ENCODE assay signal across 1 fruit fly cellular context in genomic region chr3L:18784562-18784961, dm6.
A peak's percentile ranks its signal among the peaks of the same experiment; 100 is the strongest.
TF ChIP-seq lines count a peak whose summit lies in the region.

No protein-coding gene starts in this region.

TF ChIP-seq in whole organism, embryonic, 481 proteins besides CTCF, POLR2A, EP300 and RAD21 (continued from another document and continues in another):
- TF ChIP-seq CG1602 (GFP tag; optimal IDR thresholded peaks at IDR 0.05; lab: Kevin White, UChicago) (peak; percentile 30), hkb (optimal IDR thresholded peaks at IDR 0.05; lab: Kevin White, UChicago) (no peak), hkb (GFP tag; IDR thresholded peaks at IDR 0.05; lab: Robert Waterston, UW) (peak; percentile 85), ttk (GFP tag; IDR thresholded peaks at IDR 0.05; lab: Robert Waterston, UW) (peak; percentile 65), E2f2 (GFP tag; IDR thresholded peaks at IDR 0.05; lab: Robert Waterston, UW) (peak; percentile 50), CG16815 (GFP tag; optimal IDR thresholded peaks at IDR 0.05; lab: Kevin White, UChicago) (no peak), wor (GFP tag; IDR thresholded peaks at IDR 0.05; lab: Robert Waterston, UW) (peak; percentile 45; the same call in 1 of the 2 replicates), Scr (GFP tag; IDR thresholded peaks at IDR 0.05; lab: Robert Waterston, UW; ENCODE audit: partially characterized antibody) (no peak), twi (tag; optimal IDR thresholded peaks at IDR 0.05; lab: Kevin White, UChicago) (no peak), CG10979 (tag; optimal IDR thresholded peaks at IDR 0.05; lab: Kevin White, UChicago) (no peak), cato (GFP tag; optimal IDR thresholded peaks at IDR 0.05; lab: Kevin White, UChicago; ENCODE audit: borderline replicate concordance) (peak; percentile 16), Opbp (GFP tag; IDR thresholded peaks at IDR 0.05; lab: Robert Waterston, UW; ENCODE audit: partially characterized antibody) (no peak), Meics (GFP tag; optimal IDR thresholded peaks at IDR 0.05; lab: Kevin White, UChicago) (peak; percentile 51), CG4730 (GFP tag; IDR thresholded peaks at IDR 0.05; lab: Robert Waterston, UW) (peak; percentile 68), lbe (GFP tag; optimal IDR thresholded peaks at IDR 0.05; lab: Kevin White, UChicago) (no peak), CG11456 (GFP tag; IDR thresholded peaks at IDR 0.05; lab: Robert Waterston, UW) (peak; percentile 54; the same call in 2 of the 3 replicates), crc (GFP tag; optimal IDR thresholded peaks at IDR 0.05; lab: Kevin White, UChicago) (peak; percentile 18), CG12659 (GFP tag; optimal IDR thresholded peaks at IDR 0.05; lab: Kevin White, UChicago) (peak; percentile 44), CG17385 (GFP tag; optimal IDR thresholded peaks at IDR 0.05; lab: Kevin White, UChicago) (peak; percentile 49), CG9817 (tag; optimal IDR thresholded peaks at IDR 0.05; lab: Kevin White, UChicago) (peak; percentile 28), CG30020 (tag; optimal IDR thresholded peaks at IDR 0.05; lab: Kevin White, UChicago) (no peak), emc (GFP tag; optimal IDR thresholded peaks at IDR 0.05; lab: Kevin White, UChicago) (no peak), pan (optimal IDR thresholded peaks at IDR 0.05; lab: Kevin White, UChicago) (no peak), pan (GFP tag; optimal IDR thresholded peaks at IDR 0.05 in 1 of 2, IDR thresholded peaks at IDR 0.05 in 1 of 2) (peak in 1 of 2 experiments; percentile 91), psq (GFP tag; optimal IDR thresholded peaks at IDR 0.05; lab: Kevin White, UChicago) (peak; percentile 12), Ada2b (GFP tag; IDR thresholded peaks at IDR 0.05; lab: Robert Waterston, UW) (peak; percentile 72), CG7928 (GFP tag; optimal IDR thresholded peaks at IDR 0.05; lab: Kevin White, UChicago) (no peak), CG34376 (GFP tag; optimal IDR thresholded peaks at IDR 0.05; lab: Kevin White, UChicago) (no peak), D19B (GFP tag; optimal IDR thresholded peaks at IDR 0.05; lab: Kevin White, UChicago) (peak; percentile 57), jigr1 (GFP tag; IDR thresholded peaks at IDR 0.05; lab: Robert Waterston, UW) (0 out of 3 replicates have a peak, but pooled peaks have one; percentile 8), odd (GFP tag; optimal IDR thresholded peaks at IDR 0.05; lab: Kevin White, UChicago) (no peak), CG10565 (GFP tag; optimal IDR thresholded peaks at IDR 0.05; lab: Kevin White, UChicago) (no peak), dmrt99B (tag; optimal IDR thresholded peaks at IDR 0.05; lab: Kevin White, UChicago) (peak; percentile 79), ftz-f1 (GFP tag; optimal IDR thresholded peaks at IDR 0.05; lab: Kevin White, UChicago) (peak; percentile 40), dan (GFP tag; IDR thresholded peaks at IDR 0.05; lab: Robert Waterston, UW) (no peak), HHEX (GFP tag; optimal IDR thresholded peaks at IDR 0.05; lab: Kevin White, UChicago) (peak; percentile 41), Max (GFP tag; optimal IDR thresholded peaks at IDR 0.05; lab: Kevin White, UChicago) (no peak), CG7745 (tag; optimal IDR thresholded peaks at IDR 0.05; lab: Kevin White, UChicago) (no peak), HLH4C (GFP tag; IDR thresholded peaks at IDR 0.05; lab: Robert Waterston, UW; ENCODE audit: partially characterized antibody) (peak; percentile 61; the same call in 2 of the 3 replicates), lab (GFP tag; optimal IDR thresholded peaks at IDR 0.05; lab: Kevin White, UChicago) (peak; percentile 79), CG31441 (GFP tag; IDR thresholded peaks at IDR 0.05; lab: Robert Waterston, UW) (peak; percentile 58), row (GFP tag; IDR thresholded peaks at IDR 0.05; lab: Robert Waterston, UW) (peak; percentile 89), CG7372 (GFP tag; IDR thresholded peaks at IDR 0.05; lab: Robert Waterston, UW) (peak; percentile 18; the same call in 1 of the 2 replicates), CG8478 (optimal IDR thresholded peaks at IDR 0.05; lab: Kevin White, UChicago) (no peak), CG15601 (tag; optimal IDR thresholded peaks at IDR 0.05; lab: Kevin White, UChicago) (no peak), nerfin-2 (GFP tag; IDR thresholded peaks at IDR 0.05; lab: Robert Waterston, UW; ENCODE audit: partially characterized antibody) (peak; percentile 38; the same call in 1 of the 2 replicates), Atf3 (GFP tag; optimal IDR thresholded peaks at IDR 0.05; lab: Kevin White, UChicago) (peak; percentile 39), sd (tag; optimal IDR thresholded peaks at IDR 0.05; lab: Kevin White, UChicago) (peak; percentile 10), Ptx1 (GFP tag; IDR thresholded peaks at IDR 0.05; lab: Robert Waterston, UW) (peak; percentile 83), CG30403 (GFP tag; optimal IDR thresholded peaks at IDR 0.05; lab: Kevin White, UChicago) (peak; percentile 55), zfh2 (GFP tag; optimal IDR thresholded peaks at IDR 0.05; lab: Kevin White, UChicago) (peak; percentile 3), pho (GFP tag; optimal IDR thresholded peaks at IDR 0.05; lab: Kevin White, UChicago) (peak; percentile 12), salm (tag; optimal IDR thresholded peaks at IDR 0.05; lab: Kevin White, UChicago) (peak; percentile 27), fu2 (GFP tag; optimal IDR thresholded peaks at IDR 0.05; lab: Kevin White, UChicago) (peak; percentile 24), Bdp1 (GFP tag; optimal IDR thresholded peaks at IDR 0.05; lab: Kevin White, UChicago) (no peak), Hr39 (optimal IDR thresholded peaks at IDR 0.05; lab: Kevin White, UChicago) (no peak), pros (GFP tag; optimal IDR thresholded peaks at IDR 0.05; lab: Kevin White, UChicago) (no peak), Fer1 (GFP tag; optimal IDR thresholded peaks at IDR 0.05; lab: Kevin White, UChicago) (peak; percentile 37), bab2 (GFP tag; optimal IDR thresholded peaks at IDR 0.05; lab: Kevin White, UChicago) (peak; percentile 47), CG5180 (GFP tag; optimal IDR thresholded peaks at IDR 0.05; lab: Kevin White, UChicago) (peak; percentile 12), schlank (tag; optimal IDR thresholded peaks at IDR 0.05; lab: Kevin White, UChicago) (no peak), al (GFP tag; IDR thresholded peaks at IDR 0.05; lab: Robert Waterston, UW) (peak; percentile 41), kah (GFP tag; optimal IDR thresholded peaks at IDR 0.05; lab: Kevin White, UChicago) (no peak), ranshi (GFP tag; IDR thresholded peaks at IDR 0.05; lab: Robert Waterston, UW) (peak; percentile 73), Atf6 (GFP tag; IDR thresholded peaks at IDR 0.05; lab: Robert Waterston, UW) (peak; percentile 67; the same call in 1 of the 2 replicates), chif (GFP tag; optimal IDR thresholded peaks at IDR 0.05; lab: Kevin White, UChicago) (peak; percentile 28 to 57), zfh1 (GFP tag; IDR thresholded peaks at IDR 0.05; lab: Robert Waterston, UW) (peak; percentile 60; the same call in 2 of the 3 replicates), Aef1 (GFP tag; IDR thresholded peaks at IDR 0.05; lab: Robert Waterston, UW) (peak; percentile 72), dm (GFP tag; optimal IDR thresholded peaks at IDR 0.05; lab: Kevin White, UChicago) (no peak), CG7839 (tag; optimal IDR thresholded peaks at IDR 0.05; lab: Kevin White, UChicago) (peak; percentile 74), pnt (GFP tag; optimal IDR thresholded peaks at IDR 0.05; lab: Kevin White, UChicago) (peak; percentile 25), sens (GFP tag; lab: Kevin White, UChicago) (peak; percentile 77), Fer2 (tag; optimal IDR thresholded peaks at IDR 0.05; lab: Kevin White, UChicago) (no peak), CG10462 (GFP tag; optimal IDR thresholded peaks at IDR 0.05; lab: Kevin White, UChicago) (peak; percentile 33), Dref (GFP tag; IDR thresholded peaks at IDR 0.05; lab: Robert Waterston, UW) (no peak), Dll (GFP tag; IDR thresholded peaks at IDR 0.05; lab: Robert Waterston, UW; ENCODE audit: partially characterized antibody) (no peak), NFAT (GFP tag; IDR thresholded peaks at IDR 0.05; lab: Robert Waterston, UW) (no peak), hb (GFP tag; IDR thresholded peaks at IDR 0.05; lab: Robert Waterston, UW; ENCODE audit: partially characterized antibody) (no peak; the same call in 2 of the 3 replicates), tgo (GFP tag; IDR thresholded peaks at IDR 0.05; lab: Robert Waterston, UW) (peak; percentile 81; the same call in 2 of the 3 replicates), btn (GFP tag; optimal IDR thresholded peaks at IDR 0.05; lab: Kevin White, UChicago) (no peak), CG4617 (GFP tag; optimal IDR thresholded peaks at IDR 0.05; lab: Kevin White, UChicago; ENCODE audit: borderline replicate concordance) (no peak), Nf-YC (tag; optimal IDR thresholded peaks at IDR 0.05; lab: Kevin White, UChicago) (no peak), CG10274 (GFP tag; optimal IDR thresholded peaks at IDR 0.05; lab: Kevin White, UChicago) (peak; percentile 35), corto (GFP tag; optimal IDR thresholded peaks at IDR 0.05; lab: Kevin White, UChicago) (no peak), CG4404 (GFP tag; IDR thresholded peaks at IDR 0.05; lab: Robert Waterston, UW) (no peak), gro (GFP tag; optimal IDR thresholded peaks at IDR 0.05; lab: Kevin White, UChicago) (no peak), CG17361 (GFP tag; IDR thresholded peaks at IDR 0.05; lab: Robert Waterston, UW) (peak; percentile 47; the same call in 2 of the 3 replicates), CG3995 (GFP tag; optimal IDR thresholded peaks at IDR 0.05; lab: Kevin White, UChicago) (no peak), CG8089 (GFP tag; optimal IDR thresholded peaks at IDR 0.05; lab: Kevin White, UChicago) (no peak), gsb (GFP tag; IDR thresholded peaks at IDR 0.05; lab: Robert Waterston, UW) (peak; percentile 53; the same call in 1 of the 2 replicates), tio (GFP tag; optimal IDR thresholded peaks at IDR 0.05; lab: Kevin White, UChicago) (no peak), Sry-β (GFP tag; optimal IDR thresholded peaks at IDR 0.05; lab: Kevin White, UChicago) (no peak), CG11093 (GFP tag; IDR thresholded peaks at IDR 0.05; lab: Robert Waterston, UW) (0 out of 3 replicates have a peak, but pooled peaks have one; percentile 32), Oli (tag; optimal IDR thresholded peaks at IDR 0.05; lab: Kevin White, UChicago) (peak; percentile 76), D (optimal IDR thresholded peaks at IDR 0.05; lab: Kevin White, UChicago) (no peak), D (GFP tag; optimal IDR thresholded peaks at IDR 0.05; lab: Kevin White, UChicago) (no peak), Pdp1 (GFP tag; optimal IDR thresholded peaks at IDR 0.05; lab: Kevin White, UChicago) (peak; percentile 37 to 53), CG17359 (tag; optimal IDR thresholded peaks at IDR 0.05; lab: Kevin White, UChicago) (peak; percentile 70), CG12942 (GFP tag; optimal IDR thresholded peaks at IDR 0.05; lab: Kevin White, UChicago) (peak; percentile 56), Gsc (GFP tag; IDR thresholded peaks at IDR 0.05; lab: Robert Waterston, UW) (no peak), hbn (GFP tag; IDR thresholded peaks at IDR 0.05; lab: Robert Waterston, UW; ENCODE audit: partially characterized antibody) (no peak), cas (GFP tag; IDR thresholded peaks at IDR 0.05; lab: Robert Waterston, UW) (no peak), CG8388 (GFP tag; optimal IDR thresholded peaks at IDR 0.05; lab: Kevin White, UChicago) (peak; percentile 16), CG2202 (tag; optimal IDR thresholded peaks at IDR 0.05; lab: Kevin White, UChicago) (no peak), CG43689 (GFP tag; IDR thresholded peaks at IDR 0.05; lab: Robert Waterston, UW) (peak; percentile 57; the same call in 1 of the 2 replicates), CG3281 (GFP tag; optimal IDR thresholded peaks at IDR 0.05; lab: Kevin White, UChicago) (peak; percentile 38), Nf-YA (GFP tag; IDR thresholded peaks at IDR 0.05; lab: Robert Waterston, UW) (0 out of 2 replicates have a peak, but pooled peaks have one; percentile 42), her (GFP tag; optimal IDR thresholded peaks at IDR 0.05; lab: Kevin White, UChicago) (peak; percentile 5), ash1 (GFP tag; optimal IDR thresholded peaks at IDR 0.05; lab: Kevin White, UChicago) (no peak), wdn (GFP tag; IDR thresholded peaks at IDR 0.05; lab: Robert Waterston, UW) (peak; percentile 63; the same call in 1 of the 2 replicates), eve (GFP tag; optimal IDR thresholded peaks at IDR 0.05; lab: Kevin White, UChicago) (no peak), Lpt (GFP tag; optimal IDR thresholded peaks at IDR 0.05; lab: Kevin White, UChicago) (no peak), CG17186 (GFP tag; optimal IDR thresholded peaks at IDR 0.05; lab: Kevin White, UChicago) (no peak), CG18599 (GFP tag; optimal IDR thresholded peaks at IDR 0.05; lab: Kevin White, UChicago) (no peak), dysf (GFP tag; IDR thresholded peaks at IDR 0.05; lab: Robert Waterston, UW) (peak; percentile 82), prd (optimal IDR thresholded peaks at IDR 0.05; lab: Kevin White, UChicago) (no peak), prd (GFP tag; IDR thresholded peaks at IDR 0.05; lab: Robert Waterston, UW) (peak; percentile 72), phol (tag; optimal IDR thresholded peaks at IDR 0.05; lab: Kevin White, UChicago) (peak; percentile 43), CG15011 (GFP tag; optimal IDR thresholded peaks at IDR 0.05; lab: Kevin White, UChicago) (no peak), Chrac-16 (GFP tag; optimal IDR thresholded peaks at IDR 0.05; lab: Kevin White, UChicago) (no peak), pfk (GFP tag; optimal IDR thresholded peaks at IDR 0.05; lab: Kevin White, UChicago) (no peak), CG16779 (GFP tag; IDR thresholded peaks at IDR 0.05; lab: Robert Waterston, UW) (no peak), Hsf (GFP tag; optimal IDR thresholded peaks at IDR 0.05; lab: Kevin White, UChicago) (peak; percentile 60), sug (tag; optimal IDR thresholded peaks at IDR 0.05; lab: Kevin White, UChicago) (no peak), CG1233 (GFP tag; optimal IDR thresholded peaks at IDR 0.05; lab: Kevin White, UChicago) (peak; percentile 32), zf30C (GFP tag; optimal IDR thresholded peaks at IDR 0.05; lab: Kevin White, UChicago) (no peak), lilli (GFP tag; optimal IDR thresholded peaks at IDR 0.05; lab: Kevin White, UChicago) (peak; percentile 45), Abd-B (GFP tag; optimal IDR thresholded peaks at IDR 0.05; lab: Kevin White, UChicago) (peak; percentile 46), gcm (GFP tag; optimal IDR thresholded peaks at IDR 0.05; lab: Kevin White, UChicago) (peak; percentile 59), CG18764 (GFP tag; optimal IDR thresholded peaks at IDR 0.05; lab: Kevin White, UChicago) (peak; percentile 4), nmo (GFP tag; optimal IDR thresholded peaks at IDR 0.05; lab: Kevin White, UChicago) (peak; percentile 48)
